Worm (Caenorhabditis elegans) whole organism, early embryonic: ENCODE results near the gene sri-43.

Experiments used
- B0310.2 ChIP-seq: sonication (generic microtip); optimal IDR thresholded peaks from 2 replicates; lab custom pipeline; 2016; ENCODE audit warnings: mild to moderate bottlenecking, missing genetic modification characterization, missing compliant biosample characterization
- F13C5.2 ChIP-seq: sonication (generic microtip); optimal IDR thresholded peaks from 2 replicates; lab custom pipeline; 2017; ENCODE audit warnings: mild to moderate bottlenecking, missing genetic modification characterization, inconsistent platforms, missing compliant biosample characterization
- aly-1 ChIP-seq: sonication (generic microtip); optimal IDR thresholded peaks from 2 replicates; lab custom pipeline; 2016; ENCODE audit warnings: missing genetic modification characterization, missing compliant biosample characterization
- ama-1 ChIP-seq: fragments of 150-350 bp; optimal IDR thresholded peaks from 2 replicates; lab custom pipeline; 2014
- ceh-13 ChIP-seq: fragments of 200-800 bp; sonication (Bioruptor generic); optimal IDR thresholded peaks from 2 replicates; lab custom pipeline; 2018; ENCODE audit warnings: mild to moderate bottlenecking, missing genetic modification characterization, missing compliant biosample characterization
- ceh-36 ChIP-seq: sonication (generic microtip); optimal IDR thresholded peaks from 2 replicates; lab custom pipeline; 2016; ENCODE audit warnings: missing genetic modification characterization, inconsistent platforms, missing compliant biosample characterization
- ets-7 ChIP-seq: sonication (generic microtip); optimal IDR thresholded peaks from 2 replicates; lab custom pipeline; 2016; ENCODE audit warnings: missing genotype, missing genetic modification characterization, missing compliant biosample characterization
- flt-1 ChIP-seq: fragments of 200-800 bp; sonication (Bioruptor generic); IDR thresholded peaks from 2 replicates; pipeline ENCODE4 v1.3.6; 2022; ENCODE audit warnings: missing genetic modification characterization, missing compliant biosample characterization
- hmbx-1 ChIP-seq: sonication (generic microtip); optimal IDR thresholded peaks from 2 replicates; lab custom pipeline; 2016; ENCODE audit warnings: mild to moderate bottlenecking, missing genetic modification characterization, missing compliant biosample characterization
- hmg-4 ChIP-seq: fragments of 200-800 bp; sonication (Bioruptor generic); optimal IDR thresholded peaks from 2 replicates; lab custom pipeline; 2018; ENCODE audit warnings: mild to moderate bottlenecking, missing genetic modification characterization, missing compliant biosample characterization
- hnd-1 ChIP-seq: sonication (generic microtip); optimal IDR thresholded peaks from 2 replicates; lab custom pipeline; 2016; ENCODE audit warnings: missing genetic modification characterization, missing compliant biosample characterization
- pes-1 ChIP-seq: fragments of 200-800 bp; sonication (Bioruptor generic); IDR thresholded peaks from 2 replicates; pipeline ENCODE4 v1.3.6; 2022; ENCODE audit warnings: missing genetic modification reagents, missing genetic modification characterization, missing compliant biosample characterization
- scrt-1 ChIP-seq: fragments of 200-800 bp; sonication (Bioruptor generic); IDR thresholded peaks from 2 replicates; pipeline ENCODE4 v1.3.6; 2022; ENCODE audit warnings: missing genetic modification characterization, missing compliant biosample characterization
- sea-1 ChIP-seq: fragments of 200-800 bp; sonication (Bioruptor generic); conservative IDR thresholded peaks from 2 replicates; pipeline ENCODE4 v1.3.6; 2022; ENCODE audit warnings: missing genetic modification characterization, missing compliant biosample characterization
- tbx-11 ChIP-seq: fragments of 200-800 bp; sonication (Bioruptor generic); IDR thresholded peaks from 2 replicates; pipeline ENCODE4 v1.3.6; 2022; ENCODE audit warnings: missing genetic modification characterization, missing compliant biosample characterization
- tbx-37 ChIP-seq: fragments of 200-800 bp; sonication (Bioruptor generic); conservative IDR thresholded peaks from 2 replicates; pipeline ENCODE4 v1.3.6; 2022; ENCODE audit warnings: missing genetic modification reagents, missing genetic modification characterization, missing compliant biosample characterization
- tra-4 ChIP-seq: sonication (generic microtip); optimal IDR thresholded peaks from 2 replicates; lab custom pipeline; 2017; ENCODE audit warnings: missing genetic modification characterization, missing compliant biosample characterization

The sri-43 gene

ce11 chrII:3108101-3108500, 36.4 kb downstream of the sri-43 start:
- TF ChIP-seq ets-7 (no peak), hmbx-1 (tag; lab: Kevin White, UChicago) (no peak), hnd-1 (tag; lab: Kevin White, UChicago) (no peak), tra-4 (tag; lab: Kevin White, UChicago) (no peak), scrt-1 (GFP tag; lab: Robert Waterston, UW) (no peak), pes-1 (no peak), ceh-13 (no peak), sea-1 (GFP tag; lab: Robert Waterston, UW) (no peak), aly-1 (tag; lab: Kevin White, UChicago) (no peak), tbx-37 (no peak), B0310.2 (tag; lab: Kevin White, UChicago) (no peak), ama-1 (lab: Kevin White, UChicago) (no peak), flt-1 (GFP tag; lab: Robert Waterston, UW) (no peak), F13C5.2 (tag; lab: Kevin White, UChicago) (no peak), hmg-4 (GFP tag; lab: Kevin White, UChicago) (no peak), tbx-11 (GFP tag; lab: Robert Waterston, UW) (no peak)

ce11 chrII:3105765-3106164, 38.7 kb downstream of the sri-43 start, which contains the start of gene clec-122:
TSS of gene clec-122 (plus strand) at chrII:3106065.
- TF ChIP-seq sea-1 (GFP tag; lab: Robert Waterston, UW) (no peak), ama-1 (lab: Kevin White, UChicago) (no peak), hnd-1 (tag; lab: Kevin White, UChicago) (no peak), ets-7 (no peak), F13C5.2 (tag; lab: Kevin White, UChicago) (no peak)

ce11 chrII:3102018-3102417, 42.4 kb downstream of the sri-43 start, which contains the start of gene clec-121:
TSS of gene clec-121 (plus strand) at chrII:3102318.
- TF ChIP-seq ceh-13, result no peak
- no peak for TF ChIP-seq scrt-1 (GFP tag; lab: Robert Waterston, UW)
- no peak for TF ChIP-seq hmg-4 (GFP tag; lab: Kevin White, UChicago)
- no peak for TF ChIP-seq sea-1 (GFP tag; lab: Robert Waterston, UW)
- TF ChIP-seq ets-7, result no peak
- TF ChIP-seq tbx-37, result no peak
- TF ChIP-seq ama-1 (lab: Kevin White, UChicago), result no peak
- no peak for TF ChIP-seq tbx-11 (GFP tag; lab: Robert Waterston, UW)
- no peak for TF ChIP-seq flt-1 (GFP tag; lab: Robert Waterston, UW)
- TF ChIP-seq ceh-36, result no peak
- no peak for TF ChIP-seq F13C5.2 (tag; lab: Kevin White, UChicago)
- no peak for TF ChIP-seq aly-1 (tag; lab: Kevin White, UChicago)
- no peak for TF ChIP-seq tra-4 (tag; lab: Kevin White, UChicago)
- TF ChIP-seq hmbx-1 (tag; lab: Kevin White, UChicago), result no peak
- no peak for TF ChIP-seq hnd-1 (tag; lab: Kevin White, UChicago)

- TF ChIP-seq hmbx-1 (tag; lab: Kevin White, UChicago) (no peak), ets-7 (no peak), tra-4 (tag; lab: Kevin White, UChicago) (no peak), sea-1 (GFP tag; lab: Robert Waterston, UW) (no peak), ama-1 (lab: Kevin White, UChicago) (no peak), flt-1 (GFP tag; lab: Robert Waterston, UW) (no peak)
Observed at ce11 chrII:3100546-3100945, 43.9 kb downstream of the sri-43 start, which contains the start of gene srg-24. TSS of gene srg-24 (minus strand) at chrII:3100646.

- no peak for TF ChIP-seq aly-1 (tag; lab: Kevin White, UChicago)
- no peak for TF ChIP-seq flt-1 (GFP tag; lab: Robert Waterston, UW)
- TF ChIP-seq ets-7, result no peak
- no peak for TF ChIP-seq tra-4 (tag; lab: Kevin White, UChicago)
- no peak for TF ChIP-seq hmg-4 (GFP tag; lab: Kevin White, UChicago)
- no peak for TF ChIP-seq B0310.2 (tag; lab: Kevin White, UChicago)
- no peak for TF ChIP-seq sea-1 (GFP tag; lab: Robert Waterston, UW)
- TF ChIP-seq ceh-13, result no peak
- TF ChIP-seq tbx-37, result no peak
- no peak for TF ChIP-seq pes-1
- no peak for TF ChIP-seq ceh-36
- TF ChIP-seq scrt-1 (GFP tag; lab: Robert Waterston, UW), result no peak
- no peak for TF ChIP-seq hnd-1 (tag; lab: Kevin White, UChicago)
- no peak for TF ChIP-seq hmbx-1 (tag; lab: Kevin White, UChicago)
- TF ChIP-seq tbx-11 (GFP tag; lab: Robert Waterston, UW), result no peak
Observed at ce11 chrII:3096857-3097256, 47.6 kb downstream of the sri-43 start, which contains the start of gene Y25C1A.14. TSS of gene Y25C1A.14 (minus strand) at chrII:3096957.

- no peak for TF ChIP-seq scrt-1 (GFP tag; lab: Robert Waterston, UW)
- TF ChIP-seq sea-1 (GFP tag; lab: Robert Waterston, UW), result no peak
- no peak for TF ChIP-seq ceh-13
- TF ChIP-seq tbx-37, result no peak
- no peak for TF ChIP-seq F13C5.2 (tag; lab: Kevin White, UChicago)
- no peak for TF ChIP-seq tra-4 (tag; lab: Kevin White, UChicago)
- no peak for TF ChIP-seq hmg-4 (GFP tag; lab: Kevin White, UChicago)
- no peak for TF ChIP-seq flt-1 (GFP tag; lab: Robert Waterston, UW)
- TF ChIP-seq tbx-11 (GFP tag; lab: Robert Waterston, UW), result no peak
- TF ChIP-seq hmbx-1 (tag; lab: Kevin White, UChicago), result no peak
- TF ChIP-seq aly-1 (tag; lab: Kevin White, UChicago), result no peak
Observed at ce11 chrII:3096060-3096459, 48.4 kb downstream of the sri-43 start, which contains the start of gene srg-23. TSS of gene srg-23 (minus strand) at chrII:3096160.
